Worm (Caenorhabditis elegans) whole organism, late embryonic: ENCODE results near the gene nmur-2.

Experiments
- C38D4.7 ChIP-seq: fragments of 200-800 bp; sonication (Bioruptor generic); optimal IDR thresholded peaks from 2 replicates; lab custom pipeline; 2018; ENCODE audit warnings: mild to moderate bottlenecking, missing genetic modification characterization, moderate library complexity, missing compliant biosample characterization
- K09A11.1 ChIP-seq: sonication (generic microtip); optimal IDR thresholded peaks from 2 replicates; lab custom pipeline; 2017; ENCODE audit warnings: antibody characterized with exemption, mild to moderate bottlenecking, missing genetic modification characterization, missing compliant biosample characterization; ENCODE audit not compliant: insufficient read depth
- T23F11.4 ChIP-seq: fragments of 200-800 bp; sonication (Bioruptor generic); optimal IDR thresholded peaks from 2 replicates; lab custom pipeline; 2018; ENCODE audit warnings: mild to moderate bottlenecking, missing genetic modification characterization, missing compliant biosample characterization
- ama-1 ChIP-seq: fragments of 150-350 bp; optimal IDR thresholded peaks from 2 replicates; lab custom pipeline; 2014
- ceh-18 ChIP-seq: sonication (generic microtip); optimal IDR thresholded peaks from 2 replicates; lab custom pipeline; 2016; ENCODE audit warnings: missing genetic modification characterization, missing compliant biosample characterization
- ceh-19 ChIP-seq: fragments of 200-800 bp; sonication (Bioruptor generic); optimal IDR thresholded peaks from 2 replicates; lab custom pipeline; 2018; ENCODE audit warnings: mild to moderate bottlenecking, missing genetic modification characterization, missing compliant biosample characterization
- ceh-24 ChIP-seq: sonication (generic microtip); optimal IDR thresholded peaks from 2 replicates; lab custom pipeline; 2016; ENCODE audit warnings: mild to moderate bottlenecking, missing genetic modification characterization, missing compliant biosample characterization
- ceh-30 ChIP-seq: fragments of 150-350 bp; optimal IDR thresholded peaks from 2 replicates; lab custom pipeline; 2014; ENCODE audit warnings: missing biosample characterization, missing genetic modification characterization
- ceh-31 ChIP-seq: sonication (generic microtip); optimal IDR thresholded peaks from 2 replicates; lab custom pipeline; 2016; ENCODE audit warnings: missing genetic modification characterization, missing compliant biosample characterization
- ceh-34 ChIP-seq: sonication (generic microtip); optimal IDR thresholded peaks from 2 replicates; lab custom pipeline; 2016; ENCODE audit warnings: mild to moderate bottlenecking, missing genetic modification characterization, missing compliant biosample characterization
- ceh-48 ChIP-seq: sonication (generic microtip); optimal IDR thresholded peaks from 2 replicates; lab custom pipeline; 2016; ENCODE audit warnings: missing genetic modification characterization, inconsistent platforms, missing compliant biosample characterization
- ceh-6 ChIP-seq: fragments of 200-800 bp; sonication (Bioruptor generic); optimal IDR thresholded peaks from 2 replicates; lab custom pipeline; 2018; ENCODE audit warnings: mild to moderate bottlenecking, missing genetic modification characterization, missing compliant biosample characterization
- ceh-9 ChIP-seq: sonication (generic microtip); optimal IDR thresholded peaks from 2 replicates; lab custom pipeline; 2016; ENCODE audit warnings: mild to moderate bottlenecking, missing genetic modification characterization, inconsistent platforms, missing compliant biosample characterization
- che-1 ChIP-seq: sonication (generic microtip); optimal IDR thresholded peaks from 2 replicates; lab custom pipeline; 2016; ENCODE audit warnings: mild to moderate bottlenecking, missing genetic modification characterization, missing compliant biosample characterization
- dmd-4 ChIP-seq: sonication (generic microtip); optimal IDR thresholded peaks from 2 replicates; lab custom pipeline; 2016; ENCODE audit warnings: borderline replicate concordance, missing genetic modification characterization, missing compliant biosample characterization
- dve-1 ChIP-seq: sonication (generic microtip); optimal IDR thresholded peaks from 2 replicates; lab custom pipeline; 2017; ENCODE audit warnings: antibody characterized with exemption, mild to moderate bottlenecking, missing genetic modification characterization, missing compliant biosample characterization
- elt-2 ChIP-seq: sonication (generic microtip); optimal IDR thresholded peaks from 2 replicates; lab custom pipeline; 2016; ENCODE audit warnings: missing genetic modification reagents, missing genetic modification characterization, missing compliant biosample characterization
- elt-4 ChIP-seq: sonication (generic microtip); optimal IDR thresholded peaks from 2 replicates; lab custom pipeline; 2016; ENCODE audit warnings: missing genetic modification characterization, missing compliant biosample characterization
- ets-4 ChIP-seq: sonication (generic microtip); optimal IDR thresholded peaks from 2 replicates; lab custom pipeline; 2016; ENCODE audit warnings: missing genetic modification characterization, missing compliant biosample characterization
- fkh-10 ChIP-seq: fragments of 150-350 bp; optimal IDR thresholded peaks from 2 replicates; lab custom pipeline; 2014; ENCODE audit warnings: missing biosample characterization, missing genetic modification reagents, missing genetic modification characterization
- hlh-13 ChIP-seq: fragments of 200-800 bp; sonication (Bioruptor generic); optimal IDR thresholded peaks from 2 replicates; lab custom pipeline; 2018; ENCODE audit warnings: mild to moderate bottlenecking, missing genetic modification characterization, missing compliant biosample characterization
- hlh-6 ChIP-seq: sonication (generic microtip); optimal IDR thresholded peaks from 2 replicates; lab custom pipeline; 2016; ENCODE audit warnings: missing genotype, missing genetic modification characterization, missing compliant biosample characterization
- hlh-8 ChIP-seq: sonication (generic microtip); optimal IDR thresholded peaks from 2 replicates; lab custom pipeline; 2016; ENCODE audit warnings: missing genotype, missing genetic modification characterization, missing compliant biosample characterization
- lin-11 ChIP-seq: fragments of 200-800 bp; sonication (Bioruptor generic); optimal IDR thresholded peaks from 2 replicates; lab custom pipeline; 2018; ENCODE audit warnings: mild to moderate bottlenecking, missing genetic modification characterization, missing compliant biosample characterization
- mec-3 ChIP-seq: sonication (generic microtip); optimal IDR thresholded peaks from 2 replicates; lab custom pipeline; 2016; ENCODE audit warnings: borderline replicate concordance, missing genetic modification characterization, missing compliant biosample characterization
- nfya-1 ChIP-seq: sonication (generic microtip); optimal IDR thresholded peaks from 2 replicates; lab custom pipeline; 2017; ENCODE audit warnings: missing genetic modification characterization, mild to moderate bottlenecking, missing compliant biosample characterization, antibody characterized with exemption, moderate library complexity
- pha-2 ChIP-seq: sonication (generic microtip); optimal IDR thresholded peaks from 2 replicates; lab custom pipeline; 2017; ENCODE audit warnings: mild to moderate bottlenecking, missing genetic modification characterization, missing compliant biosample characterization
- rnt-1 ChIP-seq: sonication (generic microtip); optimal IDR thresholded peaks from 2 replicates; lab custom pipeline; 2016; ENCODE audit warnings: missing genetic modification characterization, missing compliant biosample characterization
- sox-2 ChIP-seq: fragments of 200-800 bp; sonication (Bioruptor generic); IDR thresholded peaks from 2 replicates; pipeline ENCODE4 v1.3.6; 2022; ENCODE audit warnings: missing genetic modification reagents, missing genetic modification characterization, missing compliant biosample characterization
- syd-9 ChIP-seq: sonication (generic microtip); optimal IDR thresholded peaks from 2 replicates; lab custom pipeline; 2016; ENCODE audit warnings: mild to moderate bottlenecking, missing genetic modification characterization, moderate library complexity, missing compliant biosample characterization
- tbx-2 ChIP-seq: sonication (generic microtip); optimal IDR thresholded peaks from 2 replicates; lab custom pipeline; 2016; ENCODE audit warnings: missing genetic modification characterization, missing compliant biosample characterization
- unc-55 ChIP-seq: sonication (generic microtip); optimal IDR thresholded peaks from 2 replicates; lab custom pipeline; 2017; ENCODE audit warnings: missing biosample characterization, missing genetic modification reagents, missing genetic modification characterization
- zip-5 ChIP-seq: sonication (generic microtip); optimal IDR thresholded peaks from 2 replicates; lab custom pipeline; 2016; ENCODE audit warnings: missing genetic modification characterization, missing compliant biosample characterization

Gene nmur-2

DNA sequence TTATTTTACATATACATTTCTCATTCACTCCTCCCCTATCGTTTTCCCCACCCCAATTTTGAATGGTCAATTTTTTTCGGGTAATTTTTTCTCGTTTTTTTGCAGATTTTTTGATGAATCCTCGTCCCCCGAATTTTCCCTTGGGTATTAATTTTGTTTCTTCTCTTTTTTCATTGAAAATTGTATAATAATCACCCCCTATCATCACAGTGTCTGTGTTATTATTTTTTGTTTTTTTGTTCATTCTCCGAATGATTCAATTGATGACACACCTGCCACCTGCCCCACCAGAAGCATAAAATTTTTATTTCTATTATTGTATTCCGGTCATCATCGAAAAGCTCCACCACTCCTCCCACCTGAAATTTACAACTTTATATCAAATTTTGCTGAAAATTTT is 27.5 kb upstream of the nmur-2 start, which contains the start of gene T25D3.3:
T25D3.3 (plus strand) TSS at position 301 of the 400 bp plus-strand sequence.
- TF ChIP-seq ceh-34 (tag; lab: Kevin White, UChicago) (no peak), ceh-18 (tag; lab: Kevin White, UChicago) (no peak), pha-2 (tag; lab: Kevin White, UChicago) (no peak), sox-2 (no peak), ceh-24 (tag; lab: Kevin White, UChicago) (no peak), ceh-9 (tag; lab: Kevin White, UChicago) (no peak)

DNA sequence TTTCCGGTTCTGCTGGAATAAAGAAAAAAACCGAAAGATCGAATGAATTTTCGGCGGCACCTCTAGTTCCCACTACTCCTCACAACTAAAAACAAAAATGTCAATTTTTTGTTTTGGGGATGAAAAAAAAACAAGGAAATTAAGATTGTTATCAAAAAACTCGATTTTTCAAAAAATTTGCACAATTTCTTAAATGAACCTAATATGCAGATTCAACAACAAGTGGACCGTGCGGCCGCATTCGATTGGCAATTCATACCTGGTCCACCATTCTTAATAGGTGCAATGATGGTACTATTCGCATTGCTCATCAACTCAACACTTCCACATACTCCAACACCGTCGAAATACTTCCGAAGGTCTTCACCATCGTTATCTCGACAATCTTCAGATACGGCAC is 26.7 kb upstream of the nmur-2 start:
- TF ChIP-seq mec-3 (tag; lab: Kevin White, UChicago): no peak
- no peak for TF ChIP-seq fkh-10
- TF ChIP-seq ceh-31: no peak
- TF ChIP-seq ceh-9 (tag; lab: Kevin White, UChicago): no peak
- no peak for TF ChIP-seq sox-2
- no peak for TF ChIP-seq unc-55 (GFP tag; lab: Kevin White, UChicago)
- TF ChIP-seq T23F11.4 (GFP tag; lab: Kevin White, UChicago): no peak
- TF ChIP-seq elt-4 (tag; lab: Kevin White, UChicago): no peak
- TF ChIP-seq zip-5 (tag; lab: Kevin White, UChicago): no peak
- no peak for TF ChIP-seq ceh-19 (GFP tag; lab: Kevin White, UChicago)
- no peak for TF ChIP-seq elt-2 (tag; lab: Kevin White, UChicago)
- no peak for TF ChIP-seq ceh-24 (tag; lab: Kevin White, UChicago)
- no peak for TF ChIP-seq ceh-48 (tag; lab: Kevin White, UChicago)
- no peak for TF ChIP-seq nfya-1 (tag; lab: Kevin White, UChicago)
- no peak for TF ChIP-seq syd-9
- TF ChIP-seq ama-1 (lab: Kevin White, UChicago): no peak
- no peak for TF ChIP-seq hlh-6 (tag; lab: Kevin White, UChicago)
- TF ChIP-seq hlh-13: no peak
- no peak for TF ChIP-seq C38D4.7 (GFP tag; lab: Kevin White, UChicago)
- no peak for TF ChIP-seq tbx-2 (tag; lab: Kevin White, UChicago)

DNA sequence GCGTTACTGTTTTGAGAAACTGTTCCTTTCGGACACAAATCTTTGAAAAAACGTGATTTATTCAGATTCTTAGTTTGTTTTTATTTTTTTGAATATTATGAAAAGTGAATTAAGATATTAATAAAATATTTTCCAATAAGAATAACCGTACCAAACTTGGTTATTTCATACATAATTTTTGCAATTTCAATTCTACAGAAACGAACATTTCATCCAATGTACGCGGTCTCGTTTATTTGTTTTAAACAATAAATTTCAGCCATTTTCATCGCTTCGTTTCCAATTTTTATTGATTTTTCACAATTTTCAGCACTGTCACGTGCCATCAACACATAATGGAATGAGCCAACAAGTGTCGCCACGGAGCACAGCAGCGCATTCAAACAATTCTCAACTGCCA is 22.1 kb upstream of the nmur-2 start, which contains the start of gene T25D3.4:
T25D3.4 (plus strand) TSS at position 301 of the 400 bp plus-strand sequence.
- TF ChIP-seq dve-1 (tag; lab: Kevin White, UChicago) (no peak), elt-4 (tag; lab: Kevin White, UChicago) (no peak)

DNA sequence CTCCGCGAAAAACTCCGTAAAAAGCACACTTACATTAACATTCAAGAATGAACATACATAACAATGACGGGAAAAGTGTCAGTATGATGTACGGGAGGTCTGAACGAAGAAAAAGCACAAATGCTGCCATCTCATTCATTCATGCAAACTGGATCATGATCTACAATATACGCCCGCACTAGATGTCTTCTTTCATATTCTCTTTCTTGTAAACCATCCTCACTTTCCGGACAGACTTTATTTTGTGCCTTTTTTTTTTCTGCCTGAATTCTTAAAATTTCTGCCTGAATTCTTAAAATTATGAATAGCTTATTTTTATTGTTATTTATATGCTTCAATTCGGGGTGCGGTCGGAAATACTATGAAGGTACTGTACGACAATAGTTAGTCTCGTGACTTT is 10.4 kb upstream of the nmur-2 start, which contains the start of gene K10B4.1:
K10B4.1 (plus strand) TSS at position 301 of the 400 bp plus-strand sequence.
- no peak for TF ChIP-seq ceh-19 (GFP tag; lab: Kevin White, UChicago)
- TF ChIP-seq ets-4 (tag; lab: Kevin White, UChicago): no peak
- no peak for TF ChIP-seq ceh-30
- no peak for TF ChIP-seq ceh-6 (GFP tag; lab: Kevin White, UChicago)
- no peak for TF ChIP-seq ceh-48 (tag; lab: Kevin White, UChicago)
- no peak for TF ChIP-seq lin-11 (tag; lab: Kevin White, UChicago)
- TF ChIP-seq dmd-4 (tag; lab: Kevin White, UChicago): no peak
- no peak for TF ChIP-seq mec-3 (tag; lab: Kevin White, UChicago)
- no peak for TF ChIP-seq rnt-1 (tag; lab: Kevin White, UChicago)

DNA sequence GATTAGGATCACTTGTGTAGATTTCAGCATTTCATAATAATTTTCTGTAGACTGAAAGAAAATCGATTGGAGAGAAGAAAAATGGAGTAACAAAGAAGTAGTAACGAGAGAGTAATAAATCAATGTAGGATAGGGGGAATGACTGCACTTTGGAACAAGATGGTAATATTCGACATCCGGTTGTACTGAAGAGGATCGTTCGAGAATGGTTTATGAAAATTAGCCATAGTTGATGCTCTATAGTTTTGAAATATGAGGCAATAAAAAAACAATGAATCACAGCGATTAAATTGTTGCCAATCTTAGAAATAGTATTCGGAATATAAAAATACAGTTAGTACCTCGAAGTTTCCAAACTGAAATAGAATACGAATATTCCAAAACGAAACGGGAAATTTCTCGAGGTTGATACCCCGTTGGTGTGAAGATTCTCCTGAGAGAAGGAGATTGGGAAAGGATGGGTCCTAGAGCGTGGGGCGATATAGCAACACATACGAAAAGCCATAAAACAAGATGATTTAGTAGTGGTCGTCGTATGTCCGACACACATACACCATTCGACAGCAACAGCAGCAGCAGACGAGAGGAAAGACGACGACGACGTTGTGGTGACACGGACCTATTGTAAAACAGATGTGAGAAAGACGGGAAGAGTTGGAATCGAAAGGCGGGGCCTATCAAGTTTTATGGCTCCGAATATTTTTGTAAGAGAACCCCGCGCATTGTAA is 8.9 kb upstream of the nmur-2 start, which contains the start of gene cwn-1:
cwn-1 (minus strand) TSS at position 51 of the 728 bp plus-strand sequence.
- TF ChIP-seq che-1 (tag; lab: Kevin White, UChicago) (no peak), K09A11.1 (tag; lab: Kevin White, UChicago) (no peak), unc-55 (GFP tag; lab: Kevin White, UChicago) (peak; percentile 89), zip-5 (tag; lab: Kevin White, UChicago) (no peak), hlh-8 (peak; percentile 48)
